Comparison of ENCODE assay signal across 1 worm cellular context in genomic region chrIV:17245200-17245599, ce11.
TF ChIP-seq lines count a peak whose summit lies in the region.

Gene ZK550.2 (plus strand): TSS chrIV:17245584.

TF ChIP-seq in whole organism, L4 larva, 104 proteins besides CTCF, POLR2A, EP300 and RAD21 (continued from another document):
- peak; percentile 89 for TF ChIP-seq nhr-28 (tag; optimal IDR thresholded peaks at IDR 0.05; lab: Kevin White, UChicago)
- peak in 1 of 2 experiments; percentile 32 for TF ChIP-seq daf-16 (GFP tag; optimal IDR thresholded peaks at IDR 0.05; lab: Kevin White, UChicago)
- peak; percentile 95 for TF ChIP-seq daf-16 (tag; optimal IDR thresholded peaks at IDR 0.05; lab: Kevin White, UChicago)
- no peak for TF ChIP-seq T20F7.1 (GFP tag; optimal IDR thresholded peaks at IDR 0.05; lab: Kevin White, UChicago)
- TF ChIP-seq hlh-30 (tag; optimal IDR thresholded peaks at IDR 0.05; lab: Kevin White, UChicago; ENCODE audit: insufficient read depth): peak; percentile 74
- peak; percentile 51 for TF ChIP-seq jun-1 (tag; optimal IDR thresholded peaks at IDR 0.05; lab: Kevin White, UChicago)
- peak; percentile 10 for TF ChIP-seq zip-2 (tag; optimal IDR thresholded peaks at IDR 0.05; lab: Kevin White, UChicago)
- TF ChIP-seq daf-12 (tag; optimal IDR thresholded peaks at IDR 0.05; lab: Kevin White, UChicago): no peak
- TF ChIP-seq arid-1 (GFP tag; conservative IDR thresholded peaks at IDR 0.05; lab: Robert Waterston, UW): peak; percentile 56; the same call in 1 of the 2 replicates
- no peak for TF ChIP-seq nhr-237 (tag; optimal IDR thresholded peaks at IDR 0.05; lab: Kevin White, UChicago)
- peak; percentile 46 for TF ChIP-seq mep-1 (tag; optimal IDR thresholded peaks at IDR 0.05; lab: Kevin White, UChicago)
- TF ChIP-seq fos-1 (tag; optimal IDR thresholded peaks at IDR 0.05; lab: Kevin White, UChicago): peak; percentile 68
- TF ChIP-seq zag-1 (tag; optimal IDR thresholded peaks at IDR 0.05; lab: Kevin White, UChicago): no peak
